Worm (Caenorhabditis elegans) whole organism, L4/young adult: ENCODE data around the gene K07B1.4.

ENCODE experiments used
- W03F9.2 ChIP-seq: fragments of 150-350 bp; optimal IDR thresholded peaks from 2 replicates; lab custom pipeline; 2014; ENCODE audit warnings: missing biosample characterization, missing genetic modification characterization
- dao-5 ChIP-seq: sonication (generic microtip); optimal IDR thresholded peaks from 2 replicates; lab custom pipeline; 2016; ENCODE audit warnings: missing genotype, missing genetic modification characterization, moderate library complexity, missing compliant biosample characterization
- him-1 ChIP-seq: sonication (generic microtip); optimal IDR thresholded peaks from 2 replicates; lab custom pipeline; 2016; ENCODE audit warnings: missing genotype, missing genetic modification reagents, missing genetic modification characterization, missing compliant biosample characterization

Gene K07B1.4

ce11 chrV:9328670-9329069 lies at the start of gene K07B1.4:
Gene K07B1.4 (plus strand): TSS chrV:9328970.
- TF ChIP-seq him-1 (no peak), dao-5 (no peak), W03F9.2 (tag; lab: Kevin White, UChicago) (no peak)

- no peak for TF ChIP-seq him-1
- no peak for TF ChIP-seq dao-5
- no peak for TF ChIP-seq W03F9.2 (tag; lab: Kevin White, UChicago)
These were observed 46.7 kb upstream of the K07B1.4 start, which contains the start of gene hlh-10 for ce11 chrV:9282110-9282509. Gene hlh-10 (minus strand): TSS chrV:9282210.

- TF ChIP-seq dao-5 (no peak), W03F9.2 (tag; lab: Kevin White, UChicago) (no peak), him-1 (no peak)
These were observed 45.3 kb upstream of the K07B1.4 start for ce11 chrV:9283452-9283851.

ce11 chrV:9287460-9287859 lies 41.3 kb upstream of the K07B1.4 start, which contains the start of gene lron-2:
Gene lron-2 (minus strand): TSS chrV:9287560.
- TF ChIP-seq W03F9.2 (tag; lab: Kevin White, UChicago) = no peak

ce11 chrV:9291919-9292318 lies 36.9 kb upstream of the K07B1.4 start, which contains the start of gene ZK682.7:
Gene ZK682.7 (minus strand): TSS chrV:9292165.
- TF ChIP-seq dao-5 (no peak), him-1 (no peak), W03F9.2 (tag; lab: Kevin White, UChicago) (no peak)

- no peak for TF ChIP-seq W03F9.2 (tag; lab: Kevin White, UChicago)
- TF ChIP-seq dao-5 = no peak
- no peak for TF ChIP-seq him-1
These were observed 35.4 kb upstream of the K07B1.4 start for ce11 chrV:9293359-9293758.

ce11 chrV:9295581-9295980 lies 33.2 kb upstream of the K07B1.4 start:
- TF ChIP-seq W03F9.2 (tag; lab: Kevin White, UChicago) = no peak
- no peak for TF ChIP-seq him-1
- no peak for TF ChIP-seq dao-5

- TF ChIP-seq dao-5 (no peak), W03F9.2 (tag; lab: Kevin White, UChicago) (no peak), him-1 (no peak)
These were observed 31.4 kb upstream of the K07B1.4 start, which contains the start of gene F44A2.5 for ce11 chrV:9297332-9297731. Gene F44A2.5 (plus strand): TSS chrV:9297632.

- no peak for TF ChIP-seq him-1
- no peak for TF ChIP-seq dao-5
- no peak for TF ChIP-seq W03F9.2 (tag; lab: Kevin White, UChicago)
These were observed 25.7 kb upstream of the K07B1.4 start, which contains the start of gene nhr-39 for ce11 chrV:9303026-9303425. Gene nhr-39 (plus strand): TSS chrV:9303326.

- TF ChIP-seq him-1 (no peak), dao-5 (no peak), W03F9.2 (tag; lab: Kevin White, UChicago) (no peak)
These were observed 23.7 kb upstream of the K07B1.4 start, which contains the start of gene F44A2.3 for ce11 chrV:9305116-9305515. Gene F44A2.3 (plus strand): TSS chrV:9305416.

- TF ChIP-seq him-1 (no peak), dao-5 (no peak), W03F9.2 (tag; lab: Kevin White, UChicago) (no peak)
These were observed 16.4 kb upstream of the K07B1.4 start for ce11 chrV:9312377-9312776.

- TF ChIP-seq dao-5 = no peak
- no peak for TF ChIP-seq W03F9.2 (tag; lab: Kevin White, UChicago)
These were observed 14.4 kb upstream of the K07B1.4 start for ce11 chrV:9314408-9314807.

ce11 chrV:9316970-9317369 lies 11.8 kb upstream of the K07B1.4 start:
- no peak for TF ChIP-seq him-1
- TF ChIP-seq dao-5 = no peak

- TF ChIP-seq dao-5 (peak; percentile 79), him-1 (peak; percentile 88), W03F9.2 (tag; lab: Kevin White, UChicago) (no peak)
These were observed 10.7 kb upstream of the K07B1.4 start, which contains the start of gene kvs-3 for ce11 chrV:9318046-9318445. Gene kvs-3 (plus strand): TSS chrV:9318311.

ce11 chrV:9321185-9321584 lies 7.6 kb upstream of the K07B1.4 start, which contains the start of gene F44A2.7:
Gene F44A2.7 (plus strand): TSS chrV:9321485.
- TF ChIP-seq him-1 (no peak), dao-5 (no peak), W03F9.2 (tag; lab: Kevin White, UChicago) (no peak)

- no peak for TF ChIP-seq dao-5
- TF ChIP-seq him-1 = no peak
- TF ChIP-seq W03F9.2 (tag; lab: Kevin White, UChicago) = no peak
These were observed 5.9 kb upstream of the K07B1.4 start, which contains the start of gene tag-153 for ce11 chrV:9322886-9323285. Gene tag-153 (plus strand): TSS chrV:9323085.
